Fruit fly (Drosophila melanogaster): ENCODE measurements around the gene CG13066.
A peak's percentile ranks its signal among the peaks of the same experiment; 100 is the strongest.

Gene CG13066

DNA sequence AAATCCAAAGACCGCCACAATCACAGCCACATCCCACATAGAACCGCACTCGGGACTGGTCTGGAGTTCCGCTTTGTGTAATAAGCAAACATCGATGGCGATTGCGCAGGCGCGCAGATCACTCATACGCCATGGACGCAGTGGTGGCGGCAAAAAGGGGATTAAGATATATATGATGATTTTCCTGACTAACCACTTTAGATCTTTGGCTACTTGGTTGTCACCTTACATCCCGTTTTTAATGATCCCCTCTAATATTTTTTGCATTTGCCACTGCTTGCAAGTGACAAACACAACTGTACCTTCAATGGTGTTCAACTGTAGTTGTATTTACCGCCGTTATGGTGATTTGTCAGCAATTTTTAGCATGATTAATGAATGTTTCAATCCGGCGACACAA lies 37.3 kb downstream of the CG13066 start (continued):
- TF ChIP-seq grn (GFP tag; optimal IDR thresholded peaks at IDR 0.05) (no peak), slbo (GFP tag; IDR thresholded peaks at IDR 0.05) (peak; percentile 72), CG13296 (GFP tag; optimal IDR thresholded peaks at IDR 0.05) (no peak), Lpt (GFP tag; optimal IDR thresholded peaks at IDR 0.05) (no peak), Dip3 (GFP tag; optimal IDR thresholded peaks at IDR 0.05) (peak; percentile 5), CG32767 (GFP tag; IDR thresholded peaks at IDR 0.05) (no peak), CG15269 (tag; optimal IDR thresholded peaks at IDR 0.05) (peak; percentile 10), CG10209 (GFP tag; optimal IDR thresholded peaks at IDR 0.05) (no peak), gem (tag; optimal IDR thresholded peaks at IDR 0.05) (peak; percentile 35), B-H1 (GFP tag; IDR thresholded peaks at IDR 0.05) (no peak), CG12769 (tag; optimal IDR thresholded peaks at IDR 0.05) (peak; percentile 54), CG6272 (GFP tag; IDR thresholded peaks at IDR 0.05) (no peak), luna (GFP tag; optimal IDR thresholded peaks at IDR 0.05) (no peak), lmd (GFP tag; IDR thresholded peaks at IDR 0.05) (peak; percentile 39; the same call in 1 of the 2 replicates), Fer3 (tag; optimal IDR thresholded peaks at IDR 0.05) (peak; percentile 2), eve (GFP tag; optimal IDR thresholded peaks at IDR 0.05) (no peak), ham (GFP tag; IDR thresholded peaks at IDR 0.05) (no peak), cas (GFP tag; IDR thresholded peaks at IDR 0.05) (no peak), CG8290 (GFP tag; optimal IDR thresholded peaks at IDR 0.05) (no peak), CG8290 (tag; optimal IDR thresholded peaks at IDR 0.05) (peak in 1 of 2 experiments; percentile 69), Dip2 (GFP tag; IDR thresholded peaks at IDR 0.05) (no peak), Meics (GFP tag; optimal IDR thresholded peaks at IDR 0.05) (peak; percentile 30), HLH54F (GFP tag; optimal IDR thresholded peaks at IDR 0.05) (no peak), Hmx (GFP tag; optimal IDR thresholded peaks at IDR 0.05) (no peak), Abd-B (GFP tag; optimal IDR thresholded peaks at IDR 0.05) (no peak), CG5953 (GFP tag; IDR thresholded peaks at IDR 0.05) (no peak), cwo (GFP tag; optimal IDR thresholded peaks at IDR 0.05) (peak; percentile 9), schlank (tag; optimal IDR thresholded peaks at IDR 0.05) (peak; percentile 67), CG15514 (GFP tag; optimal IDR thresholded peaks at IDR 0.05) (peak; percentile 23), Hmr (GFP tag; optimal IDR thresholded peaks at IDR 0.05) (peak; percentile 63), dysf (GFP tag; IDR thresholded peaks at IDR 0.05) (0 out of 3 replicates have a peak, but pooled peaks have one; percentile 14), CG6854 (GFP tag; optimal IDR thresholded peaks at IDR 0.05) (no peak), CG2889 (GFP tag; IDR thresholded peaks at IDR 0.05) (no peak), slou (GFP tag; optimal IDR thresholded peaks at IDR 0.05) (no peak), Side (GFP tag; optimal IDR thresholded peaks at IDR 0.05) (no peak), rib (GFP tag; IDR thresholded peaks at IDR 0.05) (no peak), insv (GFP tag; optimal IDR thresholded peaks at IDR 0.05) (no peak), sob (GFP tag; IDR thresholded peaks at IDR 0.05) (peak; percentile 46; the same call in 1 of the 2 replicates), CG2202 (tag; optimal IDR thresholded peaks at IDR 0.05) (no peak), fd96Cb (tag; optimal IDR thresholded peaks at IDR 0.05) (no peak), CG1024 (GFP tag; IDR thresholded peaks at IDR 0.05) (no peak), CG11504 (tag; optimal IDR thresholded peaks at IDR 0.05) (no peak), CoRest (tag; optimal IDR thresholded peaks at IDR 0.05) (no peak), ERR (GFP tag; optimal IDR thresholded peaks at IDR 0.05) (no peak), pita (GFP tag; optimal IDR thresholded peaks at IDR 0.05) (no peak), Hsf (GFP tag; optimal IDR thresholded peaks at IDR 0.05) (no peak), CG11398 (GFP tag; optimal IDR thresholded peaks at IDR 0.05) (no peak), CG1602 (GFP tag; optimal IDR thresholded peaks at IDR 0.05) (no peak), CG30431 (GFP tag; optimal IDR thresholded peaks at IDR 0.05) (no peak), Trl (optimal IDR thresholded peaks at IDR 0.05) (no peak), Trl (GFP tag; optimal IDR thresholded peaks at IDR 0.05) (peak; percentile 38), CG13123 (GFP tag; optimal IDR thresholded peaks at IDR 0.05) (no peak), CG30403 (GFP tag; optimal IDR thresholded peaks at IDR 0.05) (peak; percentile 38)
